Fruit fly (Drosophila melanogaster) whole organism, embryonic: ENCODE measurements around the gene Pvf1.

Source experiments
- B-H1 ChIP-seq: fragments of 200-800 bp; sonication (Bioruptor generic); IDR thresholded peaks from 3 replicates; pipeline ENCODE4 v1.3.6; 2022; ENCODE audit warnings: missing biosample characterization, missing genetic modification characterization
- B-H2 ChIP-seq: fragments of 200-800 bp; sonication (Bioruptor generic); optimal IDR thresholded peaks from 2 replicates; lab custom pipeline; 2018; ENCODE audit warnings: missing biosample characterization, mild to moderate bottlenecking, missing genetic modification characterization
- CG12299 ChIP-seq: fragments of 200-800 bp; sonication (Bioruptor generic); optimal IDR thresholded peaks from 2 replicates; lab custom pipeline; 2018; ENCODE audit warnings: missing biosample characterization, mild to moderate bottlenecking, missing genetic modification characterization
- CG12659 ChIP-seq: fragments of 200-800 bp; sonication (Bioruptor generic); optimal IDR thresholded peaks from 3 replicates; lab custom pipeline; 2017; ENCODE audit warnings: mild to moderate bottlenecking, missing biosample characterization, missing genetic modification reagents, missing genetic modification characterization
- CG13424 ChIP-seq: fragments of 200-800 bp; sonication (Bioruptor generic); optimal IDR thresholded peaks from 2 replicates; lab custom pipeline; 2019; ENCODE audit warnings: missing biosample characterization, mild to moderate bottlenecking, missing genetic modification characterization, moderate library complexity
- CG14441 ChIP-seq: fragments of 200-800 bp; sonication (Bioruptor generic); IDR thresholded peaks from 2 replicates; pipeline ENCODE4 v1.3.6; 2022; ENCODE audit warnings: missing biosample characterization, missing genetic modification characterization
- CG14667 ChIP-seq: fragments of 200-800 bp; sonication (Bioruptor generic); IDR thresholded peaks from 2 replicates; pipeline ENCODE4 v1.3.6; 2022; ENCODE audit warnings: missing biosample characterization, missing genetic modification characterization
- CG15011 ChIP-seq: fragments of 200-800 bp; sonication (Bioruptor generic); optimal IDR thresholded peaks from 3 replicates; lab custom pipeline; 2018; ENCODE audit warnings: missing biosample characterization, mild to moderate bottlenecking, missing genetic modification characterization
- CG1529 ChIP-seq: fragments of 200-800 bp; sonication (Bioruptor generic); optimal IDR thresholded peaks from 3 replicates; lab custom pipeline; 2018; ENCODE audit warnings: missing biosample characterization, missing genetic modification characterization
- CG15601 ChIP-seq: fragments of 200-800 bp; sonication (Bioruptor generic); optimal IDR thresholded peaks from 3 replicates; lab custom pipeline; 2019; ENCODE audit warnings: missing biosample characterization, mild to moderate bottlenecking, missing genetic modification characterization, moderate library complexity
- CG16815 ChIP-seq: fragments of 200-800 bp; sonication (Bioruptor generic); optimal IDR thresholded peaks from 3 replicates; lab custom pipeline; 2017; ENCODE audit warnings: missing biosample characterization, mild to moderate bottlenecking, missing genetic modification characterization
- CG1832 ChIP-seq: fragments of 200-800 bp; sonication (Bioruptor generic); optimal IDR thresholded peaks from 2 replicates; lab custom pipeline; 2017; ENCODE audit warnings: missing biosample characterization, mild to moderate bottlenecking, missing genetic modification characterization, inconsistent platforms
- CG30020 ChIP-seq: fragments of 200-800 bp; optimal IDR thresholded peaks from 2 replicates; lab custom pipeline; 2019; ENCODE audit warnings: missing biosample characterization, mild to moderate bottlenecking, missing genetic modification characterization, moderate library complexity
- CG30431 ChIP-seq: fragments of 200-800 bp; sonication (Bioruptor generic); optimal IDR thresholded peaks from 2 replicates; lab custom pipeline; 2017; ENCODE audit warnings: missing biosample characterization, missing genetic modification characterization
- CG32767 ChIP-seq: fragments of 200-800 bp; sonication (Bioruptor generic); IDR thresholded peaks from 2 replicates; pipeline ENCODE4 v1.3.6; 2022; ENCODE audit warnings: missing biosample characterization, missing genetic modification characterization
- CG34376 ChIP-seq: fragments of 200-800 bp; sonication (Bioruptor generic); optimal IDR thresholded peaks from 2 replicates; lab custom pipeline; 2018; ENCODE audit warnings: missing biosample characterization, mild to moderate bottlenecking, missing genetic modification characterization
- CG4404 ChIP-seq: fragments of 200-800 bp; sonication (Bioruptor generic); IDR thresholded peaks from 2 replicates; pipeline ENCODE4 v1.3.6; 2022; ENCODE audit warnings: missing biosample characterization, missing genetic modification characterization
- CG4707 ChIP-seq: fragments of 200-800 bp; sonication (Bioruptor generic); optimal IDR thresholded peaks from 2 replicates; lab custom pipeline; 2018; ENCODE audit warnings: missing biosample characterization, mild to moderate bottlenecking, missing genetic modification characterization, moderate library complexity
- CG4730 ChIP-seq: fragments of 200-800 bp; sonication (Bioruptor generic); IDR thresholded peaks from 2 replicates; pipeline ENCODE4 v1.3.6; 2022; ENCODE audit warnings: missing biosample characterization, missing genetic modification characterization
- CG4820 ChIP-seq: fragments of 200-800 bp; sonication (Bioruptor generic); optimal IDR thresholded peaks from 3 replicates; lab custom pipeline; 2016; ENCODE audit warnings: missing biosample characterization, missing genetic modification characterization
- CG5180 ChIP-seq: fragments of 200-800 bp; sonication (Bioruptor generic); optimal IDR thresholded peaks from 3 replicates; lab custom pipeline; 2017; ENCODE audit warnings: missing biosample characterization, missing genetic modification characterization, mild to moderate bottlenecking, moderate library complexity, missing genetic modification reagents
- CG6683 ChIP-seq: fragments of 200-800 bp; sonication (Bioruptor generic); optimal IDR thresholded peaks from 2 replicates; lab custom pipeline; 2017; ENCODE audit warnings: missing biosample characterization, mild to moderate bottlenecking, missing genetic modification characterization, missing genetic modification reagents
- CG7357 ChIP-seq: fragments of 200-800 bp; sonication (Bioruptor generic); IDR thresholded peaks from 3 replicates; pipeline ENCODE4 v1.3.6; 2022; ENCODE audit warnings: missing biosample characterization, missing genetic modification characterization
- CG8089 ChIP-seq: fragments of 200-800 bp; sonication (Bioruptor generic); optimal IDR thresholded peaks from 3 replicates; lab custom pipeline; 2016; ENCODE audit warnings: missing biosample characterization, missing genetic modification characterization
- CG8281 ChIP-seq: fragments of 200-800 bp; sonication (Bioruptor generic); optimal IDR thresholded peaks from 2 replicates; lab custom pipeline; 2018; ENCODE audit warnings: missing biosample characterization, mild to moderate bottlenecking, missing genetic modification characterization, moderate library complexity
- D19A ChIP-seq: fragments of 200-800 bp; optimal IDR thresholded peaks from 3 replicates; lab custom pipeline; 2019; ENCODE audit warnings: missing biosample characterization, mild to moderate bottlenecking, missing genetic modification characterization, moderate library complexity
- Dad ChIP-seq: fragments of 200-800 bp; sonication (Bioruptor generic); optimal IDR thresholded peaks from 3 replicates; lab custom pipeline; 2016; ENCODE audit warnings: missing biosample characterization, missing genetic modification characterization
- Dbx ChIP-seq: fragments of 200-800 bp; sonication (Bioruptor generic); IDR thresholded peaks from 3 replicates; pipeline ENCODE4 v1.3.6; 2022; ENCODE audit warnings: missing biosample characterization, missing genetic modification characterization
- Dfd ChIP-seq, 2 experiments: fragments of >200 bp; optimal IDR thresholded peaks; 2 replicates each; lab custom pipeline; 2017; ENCODE audit warnings: missing biosample characterization in 2 of 2, missing genetic modification characterization in 2 of 2
- Ets97D ChIP-seq: fragments of 200-800 bp; sonication (Bioruptor generic); optimal IDR thresholded peaks from 3 replicates; lab custom pipeline; 2016; ENCODE audit warnings: missing biosample characterization, missing genetic modification characterization
- Lhr ChIP-seq: fragments of 200-800 bp; sonication (Bioruptor generic); optimal IDR thresholded peaks from 3 replicates; lab custom pipeline; 2017; ENCODE audit warnings: mild to moderate bottlenecking, missing biosample characterization, missing genetic modification reagents, missing genetic modification characterization
- Optix ChIP-seq: fragments of 200-800 bp; sonication (Bioruptor generic); IDR thresholded peaks from 3 replicates; pipeline ENCODE4 v1.3.6; 2022; ENCODE audit warnings: missing biosample characterization, missing genetic modification characterization
- Sox102F ChIP-seq: fragments of 200-800 bp; sonication (Bioruptor generic); optimal IDR thresholded peaks from 2 replicates; lab custom pipeline; 2018; ENCODE audit warnings: missing biosample characterization, mild to moderate bottlenecking, missing genetic modification characterization, moderate library complexity
- Vsx1 ChIP-seq: fragments of 200-800 bp; sonication (Bioruptor generic); optimal IDR thresholded peaks from 2 replicates; lab custom pipeline; 2017; ENCODE audit warnings: missing biosample characterization, mild to moderate bottlenecking, missing genetic modification characterization, missing genetic modification reagents
- ash1 ChIP-seq: fragments of 200-800 bp; sonication (Bioruptor generic); optimal IDR thresholded peaks from 2 replicates; lab custom pipeline; 2018; ENCODE audit warnings: missing biosample characterization, mild to moderate bottlenecking, missing genetic modification characterization
- ato ChIP-seq: fragments of 200-800 bp; sonication (Bioruptor generic); IDR thresholded peaks from 2 replicates; pipeline ENCODE4 v1.3.6; 2022; ENCODE audit warnings: missing biosample characterization, missing genetic modification characterization; ENCODE audit not compliant: partially characterized antibody
- chn ChIP-seq: fragments of 200-800 bp; sonication (Bioruptor generic); optimal IDR thresholded peaks from 2 replicates; lab custom pipeline; 2016; ENCODE audit warnings: missing biosample characterization, missing genetic modification characterization
- crp ChIP-seq, 2 experiments: fragments of 200-800 bp; sonication (Bioruptor generic); optimal IDR thresholded peaks; 2 replicates in 1 of 2; 3 replicates in 1 of 2; lab custom pipeline; 2017; ENCODE audit warnings: missing biosample characterization in 2 of 2, missing genetic modification characterization in 2 of 2, mild to moderate bottlenecking in 1 of 2, moderate library complexity in 1 of 2
- gce ChIP-seq: fragments of 200-800 bp; sonication (Bioruptor generic); IDR thresholded peaks from 3 replicates; pipeline ENCODE4 v1.3.6; 2022; ENCODE audit warnings: missing biosample characterization, missing genetic modification characterization
- gsb ChIP-seq: fragments of 200-800 bp; sonication (Bioruptor generic); IDR thresholded peaks from 2 replicates; pipeline ENCODE4 v1.3.6; 2022; ENCODE audit warnings: missing biosample characterization, missing genetic modification characterization
- gsb-n ChIP-seq: fragments of 200-800 bp; sonication (Bioruptor generic); optimal IDR thresholded peaks from 3 replicates; lab custom pipeline; 2018; ENCODE audit warnings: missing biosample characterization, mild to moderate bottlenecking, missing genetic modification characterization
- hbn ChIP-seq: fragments of 200-800 bp; sonication (Bioruptor generic); IDR thresholded peaks from 2 replicates; pipeline ENCODE4 v1.3.6; 2022; ENCODE audit warnings: missing biosample characterization, missing genetic modification characterization; ENCODE audit not compliant: partially characterized antibody
- lola ChIP-seq, 3 experiments: fragments of >200 bp in 2 of 3; fragments of 200-800 bp in 1 of 3; sonication (Bioruptor generic) in 1 of 3; optimal IDR thresholded peaks; 2 replicates each; lab custom pipeline; 2017 to 2019; ENCODE audit warnings: missing biosample characterization in 3 of 3, missing genetic modification characterization in 3 of 3, mild to moderate bottlenecking in 1 of 3, moderate library complexity in 1 of 3
- onecut ChIP-seq: fragments of 200-800 bp; sonication (Bioruptor generic); IDR thresholded peaks from 2 replicates; pipeline ENCODE4 v1.3.6; 2022; ENCODE audit warnings: missing biosample characterization, missing genetic modification characterization
- phol ChIP-seq: fragments of 200-800 bp; sonication (Bioruptor generic); optimal IDR thresholded peaks from 3 replicates; lab custom pipeline; 2018; ENCODE audit warnings: missing biosample characterization, mild to moderate bottlenecking, missing genetic modification characterization, moderate library complexity
- sens-2 ChIP-seq: fragments of 200-800 bp; sonication (Bioruptor generic); IDR thresholded peaks from 2 replicates; pipeline ENCODE4 v1.3.6; 2022; ENCODE audit warnings: missing biosample characterization, missing genetic modification characterization
- tgo ChIP-seq: fragments of 200-800 bp; sonication (Bioruptor generic); IDR thresholded peaks from 3 replicates; pipeline ENCODE4 v1.3.6; 2022; ENCODE audit warnings: missing biosample characterization, missing genetic modification characterization
- ttk ChIP-seq: fragments of 200-800 bp; sonication (Bioruptor generic); IDR thresholded peaks from 2 replicates; pipeline ENCODE4 v2.1.2; 2022; ENCODE audit warnings: missing biosample characterization, missing genetic modification characterization

Gene Pvf1

DNA sequence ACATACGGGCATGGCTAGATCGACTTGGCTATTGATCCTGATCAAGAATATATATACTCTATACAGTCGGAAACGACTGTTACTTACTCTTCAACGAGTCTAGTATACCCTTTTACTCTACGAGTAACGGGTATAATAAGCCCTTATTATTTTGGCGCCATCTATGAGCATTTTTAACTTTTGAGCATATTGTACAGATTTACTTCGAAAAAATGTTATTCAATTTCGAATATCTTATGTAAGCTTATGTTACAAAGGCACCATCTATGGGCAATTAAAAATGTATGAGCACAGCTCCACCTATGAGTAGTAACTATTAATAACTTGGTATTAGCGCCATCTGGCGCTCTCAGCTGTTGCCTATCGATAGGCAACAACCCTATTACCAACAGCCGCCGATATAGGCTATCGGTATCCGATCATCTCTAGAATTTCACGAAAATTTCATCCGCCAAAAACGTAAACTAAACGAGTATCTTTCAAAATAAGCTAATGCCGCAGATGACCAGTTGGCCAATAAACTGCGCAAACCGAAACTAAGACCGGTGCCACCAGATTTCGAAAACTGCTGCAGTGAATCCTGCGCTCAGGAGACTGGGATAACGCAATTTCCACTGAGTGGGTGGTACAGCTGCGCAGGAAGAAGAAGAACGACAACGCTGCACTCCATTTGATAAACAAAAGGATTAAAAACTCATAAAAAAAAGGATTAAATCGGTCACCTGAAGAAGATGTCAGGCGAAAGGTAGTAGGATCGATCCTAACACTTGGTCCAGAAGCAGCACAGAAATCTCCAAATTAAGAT, 10.9 kb downstream of the Pvf1 start, which contains the start of gene htk (continued):
- TF ChIP-seq ato (GFP tag; lab: Robert Waterston, UW): peak; percentile 90
- no peak for TF ChIP-seq CG30020 (tag; lab: Kevin White, UChicago)
- peak; percentile 87 for TF ChIP-seq Lhr
- no peak for TF ChIP-seq CG4404
- peak; percentile 86; the same call in 2 of the 3 replicates for TF ChIP-seq Dbx (GFP tag; lab: Robert Waterston, UW)
- peak; percentile 72 for TF ChIP-seq B-H2 (GFP tag; lab: Kevin White, UChicago)
- TF ChIP-seq hbn (GFP tag; lab: Robert Waterston, UW): peak; percentile 80
- TF ChIP-seq ttk: no peak
- peak; percentile 62 for TF ChIP-seq CG4820 (GFP tag; lab: Kevin White, UChicago)
- TF ChIP-seq CG1529: no peak
- 0 out of 2 replicates have a peak, but pooled peaks have one; percentile 25 for TF ChIP-seq CG4730 (GFP tag; lab: Robert Waterston, UW)
- peak; percentile 49; the same call in 1 of the 2 replicates for TF ChIP-seq sens-2 (GFP tag; lab: Robert Waterston, UW)
- TF ChIP-seq Dad (GFP tag; lab: Kevin White, UChicago): peak; percentile 43
- TF ChIP-seq lola (GFP tag; optimal IDR thresholded peaks at IDR 0.05; lab: Kevin White, UChicago): peak in 1 of 3 experiments; percentile 16
- TF ChIP-seq ash1: peak; percentile 18
- peak; percentile 12 for TF ChIP-seq CG12299
- TF ChIP-seq Dfd (GFP tag; optimal IDR thresholded peaks at IDR 0.05; lab: Kevin White, UChicago): no peak
- TF ChIP-seq CG4707 (GFP tag; lab: Kevin White, UChicago): peak; percentile 12
- peak; percentile 33 for TF ChIP-seq gsb-n (tag; lab: Kevin White, UChicago)
- TF ChIP-seq CG14667 (GFP tag; lab: Robert Waterston, UW): peak; percentile 55
- TF ChIP-seq B-H1 (GFP tag; lab: Robert Waterston, UW): no peak; the same call in 2 of the 3 replicates
- peak; percentile 54; the same call in 2 of the 3 replicates for TF ChIP-seq Optix (GFP tag; lab: Robert Waterston, UW)
- TF ChIP-seq Vsx1 (GFP tag; lab: Kevin White, UChicago): peak; percentile 17
- peak; percentile 66 for TF ChIP-seq CG8089 (GFP tag; lab: Kevin White, UChicago)
- TF ChIP-seq CG30431: no peak
- TF ChIP-seq CG13424 (tag; lab: Kevin White, UChicago): peak; percentile 46
- peak; percentile 52 for TF ChIP-seq CG14441 (GFP tag; lab: Robert Waterston, UW)
- peak; percentile 65 for TF ChIP-seq Sox102F (GFP tag; lab: Kevin White, UChicago)
- TF ChIP-seq CG5180 (GFP tag; lab: Kevin White, UChicago): no peak
- TF ChIP-seq CG8281 (tag; lab: Kevin White, UChicago): no peak
- TF ChIP-seq chn (GFP tag; lab: Kevin White, UChicago): peak; percentile 82
- TF ChIP-seq gsb: peak; percentile 50
- TF ChIP-seq Ets97D (GFP tag; lab: Kevin White, UChicago): peak; percentile 81
- TF ChIP-seq CG16815 (GFP tag; lab: Kevin White, UChicago): peak; percentile 22
- TF ChIP-seq D19A (tag; lab: Kevin White, UChicago): peak; percentile 46
- peak; percentile 71 for TF ChIP-seq onecut (GFP tag; lab: Robert Waterston, UW)
- TF ChIP-seq CG15011 (GFP tag; lab: Kevin White, UChicago): no peak
- TF ChIP-seq CG7357 (GFP tag; lab: Robert Waterston, UW): no peak
- 0 out of 3 replicates have a peak, but pooled peaks have one; percentile 26 for TF ChIP-seq tgo (GFP tag; lab: Robert Waterston, UW)
- TF ChIP-seq crp (GFP tag; optimal IDR thresholded peaks at IDR 0.05; lab: Kevin White, UChicago): peak in 1 of 2 experiments; percentile 78
- TF ChIP-seq CG15601 (tag; lab: Kevin White, UChicago): peak; percentile 60
- no peak for TF ChIP-seq CG32767 (GFP tag; lab: Robert Waterston, UW)
- TF ChIP-seq gce (GFP tag; lab: Robert Waterston, UW): peak; percentile 67; the same call in 2 of the 3 replicates
- TF ChIP-seq CG1832 (GFP tag; lab: Kevin White, UChicago): no peak
- no peak for TF ChIP-seq CG6683
- peak; percentile 32 for TF ChIP-seq CG34376 (GFP tag; lab: Kevin White, UChicago)
- peak; percentile 55 for TF ChIP-seq phol (tag; lab: Kevin White, UChicago)
- TF ChIP-seq CG12659 (GFP tag; lab: Kevin White, UChicago): peak; percentile 80
